Worm (Caenorhabditis elegans) whole organism, young adult: ENCODE results near the gene try-14.
A peak's percentile ranks its signal among the peaks of the same experiment; 100 is the strongest.

Source experiments
- B0035.1 ChIP-seq: sonication (generic microtip); optimal IDR thresholded peaks from 2 replicates; lab custom pipeline; 2016; ENCODE audit warnings: missing genetic modification characterization, mild to moderate bottlenecking, missing compliant biosample characterization, missing genotype, missing genetic modification reagents
- F37B4.10 ChIP-seq: fragments of 200-800 bp; sonication (Bioruptor generic); IDR thresholded peaks from 2 replicates; pipeline ENCODE4 v1.3.6; 2022; ENCODE audit warnings: missing genetic modification characterization, missing compliant biosample characterization
- F39B2.1 ChIP-seq: fragments of 200-800 bp; sonication (Bioruptor generic); IDR thresholded peaks from 2 replicates; pipeline ENCODE4 v1.3.6; 2022; ENCODE audit warnings: missing genetic modification reagents, missing genetic modification characterization, missing compliant biosample characterization
- F49E8.2 ChIP-seq: sonication (generic microtip); optimal IDR thresholded peaks from 3 replicates; lab custom pipeline; 2017; ENCODE audit warnings: missing genetic modification characterization, mild to moderate bottlenecking, missing compliant biosample characterization, antibody characterized with exemption, moderate library complexity; ENCODE audit not compliant: insufficient read depth
- F55B11.4 ChIP-seq: sonication (generic microtip); optimal IDR thresholded peaks from 2 replicates; lab custom pipeline; 2016; ENCODE audit warnings: missing compliant biosample characterization, missing genetic modification characterization, borderline replicate concordance; ENCODE audit not compliant: insufficient read depth
- F57C9.4 ChIP-seq: sonication (generic microtip); optimal IDR thresholded peaks from 2 replicates; lab custom pipeline; 2017; ENCODE audit warnings: mild to moderate bottlenecking, missing genetic modification characterization, missing compliant biosample characterization
- K11D2.4 ChIP-seq: fragments of 200-800 bp; sonication (Bioruptor generic); IDR thresholded peaks from 2 replicates; pipeline ENCODE4 v1.3.6; 2022; ENCODE audit warnings: missing genetic modification reagents, missing genetic modification characterization, missing compliant biosample characterization
- K12H6.12 ChIP-seq: fragments of 200-800 bp; sonication (Bioruptor generic); optimal IDR thresholded peaks from 2 replicates; lab custom pipeline; 2018; ENCODE audit warnings: mild to moderate bottlenecking, missing genetic modification characterization, missing compliant biosample characterization
- Y79H2A.3 ChIP-seq: fragments of 200-800 bp; sonication (Bioruptor generic); conservative IDR thresholded peaks from 2 replicates; pipeline ENCODE4 v1.3.6; 2022; ENCODE audit warnings: missing genetic modification reagents, missing genetic modification characterization, missing compliant biosample characterization
- Y95B8A.8 ChIP-seq: fragments of 200-800 bp; sonication (Bioruptor generic); IDR thresholded peaks from 2 replicates; pipeline ENCODE4 v1.3.6; 2022; ENCODE audit warnings: missing genetic modification reagents, missing genetic modification characterization, missing compliant biosample characterization
- akir-1 ChIP-seq: fragments of 200-800 bp; sonication (Bioruptor generic); optimal IDR thresholded peaks from 2 replicates; lab custom pipeline; 2018; ENCODE audit warnings: mild to moderate bottlenecking, missing genetic modification characterization, moderate library complexity, missing compliant biosample characterization
- attf-6 ChIP-seq: fragments of 200-800 bp; sonication (Bioruptor generic); IDR thresholded peaks from 2 replicates; pipeline ENCODE4 v1.3.6; 2022; ENCODE audit warnings: missing genetic modification reagents, missing genetic modification characterization, missing compliant biosample characterization
- ccch-3 ChIP-seq: fragments of 200-800 bp; sonication (Bioruptor generic); optimal IDR thresholded peaks from 2 replicates; lab custom pipeline; 2018; ENCODE audit warnings: mild to moderate bottlenecking, missing genetic modification characterization, missing compliant biosample characterization
- ceh-27 ChIP-seq: fragments of 200-800 bp; sonication (Bioruptor generic); optimal IDR thresholded peaks from 2 replicates; lab custom pipeline; 2018; ENCODE audit warnings: mild to moderate bottlenecking, missing genetic modification characterization, moderate library complexity, missing compliant biosample characterization
- egl-18 ChIP-seq: fragments of 200-800 bp; sonication (Bioruptor generic); IDR thresholded peaks from 2 replicates; pipeline ENCODE4 v1.3.6; 2022; ENCODE audit warnings: missing genetic modification reagents, missing genetic modification characterization, missing compliant biosample characterization
- ets-4 ChIP-seq: fragments of 200-800 bp; sonication (Bioruptor generic); optimal IDR thresholded peaks from 2 replicates; lab custom pipeline; 2018; ENCODE audit warnings: mild to moderate bottlenecking, missing genetic modification characterization, missing compliant biosample characterization
- hmg-20 ChIP-seq: fragments of 200-800 bp; sonication (Bioruptor generic); IDR thresholded peaks from 2 replicates; pipeline ENCODE4 v1.3.6; 2022; ENCODE audit warnings: missing genetic modification reagents, missing genetic modification characterization, missing compliant biosample characterization
- hrde-1 ChIP-seq: sonication (generic microtip); optimal IDR thresholded peaks from 2 replicates; lab custom pipeline; 2016; ENCODE audit warnings: missing genetic modification characterization, mild to moderate bottlenecking, missing compliant biosample characterization, moderate library complexity, missing genotype, missing genetic modification reagents, borderline replicate concordance
- hsf-1 ChIP-seq: fragments of 200-800 bp; sonication (Bioruptor generic); IDR thresholded peaks from 2 replicates; pipeline ENCODE4 v1.3.6; 2022; ENCODE audit warnings: missing genetic modification reagents, missing genetic modification characterization, missing compliant biosample characterization
- lin-54 ChIP-seq: fragments of 200-800 bp; sonication (Bioruptor generic); optimal IDR thresholded peaks from 2 replicates; lab custom pipeline; 2018; ENCODE audit warnings: mild to moderate bottlenecking, missing genetic modification characterization, missing compliant biosample characterization
- nhr-27 ChIP-seq: fragments of 200-800 bp; sonication (Bioruptor generic); optimal IDR thresholded peaks from 2 replicates; lab custom pipeline; 2018; ENCODE audit warnings: mild to moderate bottlenecking, missing genetic modification characterization, moderate library complexity, missing compliant biosample characterization
- repo-1 ChIP-seq: sonication (generic microtip); optimal IDR thresholded peaks from 2 replicates; lab custom pipeline; 2017; ENCODE audit warnings: mild to moderate bottlenecking, missing genetic modification characterization, missing compliant biosample characterization
- rpc-1 ChIP-seq, 2 experiments: fragments of 150-350 bp in 1 of 2; sonication (generic microtip) in 1 of 2; optimal IDR thresholded peaks; 2 replicates each; lab custom pipeline; 2014 to 2018; ENCODE audit warnings: missing biosample characterization in 1 of 2, missing genetic modification characterization in 1 of 2, missing genetic modification reagents in 1 of 2, missing genotype in 1 of 2
- snpc-1.3 ChIP-seq: sonication (generic microtip); optimal IDR thresholded peaks from 2 replicates; lab custom pipeline; 2017; ENCODE audit warnings: missing genetic modification characterization, mild to moderate bottlenecking, missing compliant biosample characterization, antibody characterized with exemption, moderate library complexity, missing genotype, missing genetic modification reagents; ENCODE audit not compliant: insufficient read depth
- somi-1 ChIP-seq: fragments of 200-800 bp; sonication (Bioruptor generic); optimal IDR thresholded peaks from 2 replicates; lab custom pipeline; 2018; ENCODE audit warnings: mild to moderate bottlenecking, missing genetic modification characterization, missing compliant biosample characterization
- tbp1 ChIP-seq: fragments of 200-800 bp; sonication (Bioruptor generic); optimal IDR thresholded peaks from 2 replicates; lab custom pipeline; 2018; ENCODE audit warnings: mild to moderate bottlenecking, missing genetic modification characterization, missing compliant biosample characterization
- unc-130 ChIP-seq: sonication (generic microtip); optimal IDR thresholded peaks from 2 replicates; lab custom pipeline; 2016; ENCODE audit warnings: missing genetic modification reagents, missing genetic modification characterization, missing compliant biosample characterization
- zfh-2 ChIP-seq: fragments of 200-800 bp; sonication (Bioruptor generic); conservative IDR thresholded peaks from 2 replicates; pipeline ENCODE4 v1.3.6; 2022; ENCODE audit warnings: missing genetic modification reagents, missing genetic modification characterization, missing compliant biosample characterization
- zim-3 ChIP-seq: sonication (generic microtip); optimal IDR thresholded peaks from 2 replicates; lab custom pipeline; 2017; ENCODE audit warnings: mild to moderate bottlenecking, missing genetic modification characterization, moderate library complexity, missing compliant biosample characterization
- ztf-22 ChIP-seq: fragments of 200-800 bp; sonication (Bioruptor generic); optimal IDR thresholded peaks from 2 replicates; lab custom pipeline; 2018; ENCODE audit warnings: mild to moderate bottlenecking, missing genetic modification characterization, moderate library complexity, missing compliant biosample characterization
- ztf-25 ChIP-seq: fragments of 200-800 bp; sonication (Bioruptor generic); IDR thresholded peaks from 2 replicates; pipeline ENCODE4 v1.3.6; 2022; ENCODE audit warnings: missing genetic modification reagents, missing genetic modification characterization, missing compliant biosample characterization
- ztf-3 ChIP-seq: fragments of 200-800 bp; sonication (Bioruptor generic); optimal IDR thresholded peaks from 2 replicates; lab custom pipeline; 2018; ENCODE audit warnings: mild to moderate bottlenecking, missing genetic modification characterization, missing compliant biosample characterization
- ztf-6 ChIP-seq: fragments of 200-800 bp; sonication (Bioruptor generic); IDR thresholded peaks from 2 replicates; pipeline ENCODE4 v1.3.6; 2022; ENCODE audit warnings: missing genetic modification reagents, missing genetic modification characterization, missing compliant biosample characterization

try-14 gene

ce11 chrX:7500970-7501369 is 5.6 kb upstream of the try-14 start, which contains the start of gene uggt-1 (continued):
- TF ChIP-seq nhr-27 (tag; lab: Kevin White, UChicago) (no peak), unc-130 (GFP tag; lab: Kevin White, UChicago) (no peak), hsf-1 (no peak)

ce11 chrX:7493020-7493419 is 2.4 kb downstream of the try-14 start, which contains the start of gene F48E3.2:
Gene F48E3.2, minus strand, starts transcription at chrX:7493120.
- TF ChIP-seq ztf-22 (no peak), egl-18 (no peak), ztf-6 (GFP tag; lab: Robert Waterston, UW) (no peak), lin-54 (GFP tag; lab: Kevin White, UChicago) (no peak), ccch-3 (GFP tag; lab: Kevin White, UChicago) (no peak), akir-1 (GFP tag; lab: Kevin White, UChicago) (no peak), ztf-3 (GFP tag; lab: Kevin White, UChicago) (no peak)

ce11 chrX:7491521-7491920 is 3.9 kb downstream of the try-14 start:
- TF ChIP-seq F49E8.2 (tag; lab: Kevin White, UChicago) (no peak), F37B4.10 (GFP tag; lab: Robert Waterston, UW) (0 out of 2 replicates have a peak, but pooled peaks have one; percentile 68)

ce11 chrX:7485748-7486147 is 9.6 kb downstream of the try-14 start, which contains the start of gene gly-12:
Gene gly-12, plus strand, starts transcription at chrX:7485864.
- TF ChIP-seq ceh-27 (GFP tag; lab: Kevin White, UChicago) (peak; percentile 36), ets-4 (GFP tag; lab: Kevin White, UChicago) (no peak), zfh-2 (GFP tag; lab: Robert Waterston, UW) (peak; percentile 74), tbp1 (GFP tag; lab: Kevin White, UChicago) (no peak)

- TF ChIP-seq Y95B8A.8 (GFP tag; lab: Robert Waterston, UW) (no peak), F39B2.1 (GFP tag; lab: Robert Waterston, UW) (no peak), hmg-20 (no peak), zfh-2 (GFP tag; lab: Robert Waterston, UW) (no peak), hrde-1 (tag; lab: Kevin White, UChicago) (no peak), Y79H2A.3 (GFP tag; lab: Robert Waterston, UW) (no peak), B0035.1 (tag; lab: Kevin White, UChicago) (no peak), F55B11.4 (no peak), snpc-1.3 (tag; lab: Kevin White, UChicago) (no peak), ztf-25 (no peak), zim-3 (no peak), repo-1 (no peak), somi-1 (GFP tag; lab: Kevin White, UChicago) (no peak), attf-6 (no peak), ccch-3 (GFP tag; lab: Kevin White, UChicago) (no peak), K12H6.12 (tag; lab: Kevin White, UChicago) (no peak), rpc-1 (optimal IDR thresholded peaks at IDR 0.05; lab: Kevin White, UChicago) (no peak), rpc-1 (tag; optimal IDR thresholded peaks at IDR 0.05; lab: Kevin White, UChicago) (no peak), K11D2.4 (GFP tag; lab: Robert Waterston, UW) (no peak), F57C9.4 (tag; lab: Kevin White, UChicago) (no peak)
These were observed 14.6 kb downstream of the try-14 start, which contains the start of gene F48E3.9 for ce11 chrX:7480756-7481155. Gene F48E3.9, plus strand, starts transcription at chrX:7481056.
